Fruit fly (Drosophila melanogaster) whole organism, embryonic: Measurements from ENCODE around the gene pr.

Experiments
- Bdp1 ChIP-seq: fragments of 200-800 bp; sonication (Bioruptor generic); optimal IDR thresholded peaks from 3 replicates; lab custom pipeline; 2016; ENCODE audit warnings: missing biosample characterization, missing genetic modification characterization
- CG10209 ChIP-seq: fragments of 200-800 bp; sonication (Bioruptor generic); optimal IDR thresholded peaks from 3 replicates; lab custom pipeline; 2017; ENCODE audit warnings: missing biosample characterization, mild to moderate bottlenecking, missing genetic modification characterization, missing genetic modification reagents
- CG12219 ChIP-seq: fragments of 200-800 bp; sonication (Bioruptor generic); optimal IDR thresholded peaks from 3 replicates; lab custom pipeline; 2018; ENCODE audit warnings: missing biosample characterization, mild to moderate bottlenecking, missing genetic modification characterization
- CG12299 ChIP-seq: fragments of 200-800 bp; sonication (Bioruptor generic); optimal IDR thresholded peaks from 2 replicates; lab custom pipeline; 2018; ENCODE audit warnings: missing biosample characterization, mild to moderate bottlenecking, missing genetic modification characterization
- CG12744 ChIP-seq: fragments of 200-800 bp; sonication (Bioruptor generic); optimal IDR thresholded peaks from 2 replicates; lab custom pipeline; 2016; ENCODE audit warnings: missing biosample characterization, missing genetic modification characterization
- CG15011 ChIP-seq: fragments of 200-800 bp; sonication (Bioruptor generic); optimal IDR thresholded peaks from 3 replicates; lab custom pipeline; 2018; ENCODE audit warnings: missing biosample characterization, mild to moderate bottlenecking, missing genetic modification characterization
- CG15479 ChIP-seq: fragments of 200-800 bp; sonication (Bioruptor generic); optimal IDR thresholded peaks from 3 replicates; lab custom pipeline; 2019; ENCODE audit warnings: missing biosample characterization, mild to moderate bottlenecking, missing genetic modification characterization, moderate library complexity
- CG17359 ChIP-seq: fragments of 200-800 bp; sonication (Bioruptor generic); optimal IDR thresholded peaks from 3 replicates; lab custom pipeline; 2018; ENCODE audit warnings: missing biosample characterization, mild to moderate bottlenecking, missing genetic modification characterization, moderate library complexity
- CG18619 ChIP-seq: fragments of 200-800 bp; sonication (Bioruptor generic); optimal IDR thresholded peaks from 3 replicates; lab custom pipeline; 2017; ENCODE audit warnings: missing biosample characterization, mild to moderate bottlenecking, missing genetic modification characterization
- CG3407 ChIP-seq: fragments of 200-800 bp; sonication (Bioruptor generic); optimal IDR thresholded peaks from 2 replicates; lab custom pipeline; 2018; ENCODE audit warnings: missing biosample characterization, mild to moderate bottlenecking, missing genetic modification characterization
- CG34224 ChIP-seq: fragments of 200-800 bp; sonication (Bioruptor generic); IDR thresholded peaks from 3 replicates; pipeline ENCODE4 v1.3.6; 2022; ENCODE audit warnings: missing biosample characterization, missing genetic modification characterization; ENCODE audit not compliant: partially characterized antibody
- CG34422 ChIP-seq: fragments of 200-800 bp; sonication (Bioruptor generic); IDR thresholded peaks from 3 replicates; pipeline ENCODE4 v1.3.6; 2022; ENCODE audit warnings: missing biosample characterization, missing genetic modification characterization
- CG3847 ChIP-seq: fragments of 200-800 bp; sonication (Bioruptor generic); IDR thresholded peaks from 2 replicates; pipeline ENCODE4 v1.3.6; 2022; ENCODE audit warnings: missing biosample characterization, missing genetic modification characterization
- CG4707 ChIP-seq: fragments of 200-800 bp; sonication (Bioruptor generic); optimal IDR thresholded peaks from 2 replicates; lab custom pipeline; 2018; ENCODE audit warnings: missing biosample characterization, mild to moderate bottlenecking, missing genetic modification characterization, moderate library complexity
- CG6813 ChIP-seq: fragments of 200-800 bp; sonication (Bioruptor generic); optimal IDR thresholded peaks from 2 replicates; lab custom pipeline; 2017; ENCODE audit warnings: missing biosample characterization, missing genetic modification characterization, mild to moderate bottlenecking, moderate library complexity, missing genetic modification reagents
- CG7271 ChIP-seq: fragments of 200-800 bp; sonication (Bioruptor generic); optimal IDR thresholded peaks from 2 replicates; lab custom pipeline; 2018; ENCODE audit warnings: missing biosample characterization, mild to moderate bottlenecking, missing genetic modification characterization, moderate library complexity
- CTCF ChIP-seq: fragments of 200-800 bp; sonication (Bioruptor generic); optimal IDR thresholded peaks from 2 replicates; lab custom pipeline; 2017; ENCODE audit warnings: missing biosample characterization, mild to moderate bottlenecking, missing genetic modification characterization, moderate library complexity
- D19B ChIP-seq: fragments of 200-800 bp; sonication (Bioruptor generic); optimal IDR thresholded peaks from 2 replicates; lab custom pipeline; 2017; ENCODE audit warnings: missing biosample characterization, mild to moderate bottlenecking, missing genetic modification characterization
- Dip2 ChIP-seq: fragments of 200-800 bp; sonication (Bioruptor generic); IDR thresholded peaks from 2 replicates; pipeline ENCODE4 v1.3.6; 2022; ENCODE audit warnings: missing biosample characterization, missing genetic modification characterization
- Fer1 ChIP-seq: fragments of 200-800 bp; sonication (Bioruptor generic); optimal IDR thresholded peaks from 2 replicates; lab custom pipeline; 2017; ENCODE audit warnings: missing biosample characterization, mild to moderate bottlenecking, missing genetic modification characterization
- H2.0 ChIP-seq: fragments of 200-800 bp; sonication (Bioruptor generic); IDR thresholded peaks from 2 replicates; pipeline ENCODE4 v1.3.6; 2022; ENCODE audit warnings: missing biosample characterization, missing genetic modification characterization
- HmgD ChIP-seq: fragments of 200-800 bp; sonication (Bioruptor generic); optimal IDR thresholded peaks from 3 replicates; lab custom pipeline; 2016; ENCODE audit warnings: missing biosample characterization, missing genetic modification characterization
- NFAT ChIP-seq: fragments of 200-800 bp; sonication (Bioruptor generic); IDR thresholded peaks from 2 replicates; pipeline ENCODE4 v1.3.6; 2022; ENCODE audit warnings: missing biosample characterization, missing genetic modification characterization
- Rfx ChIP-seq: fragments of 200-800 bp; sonication (Bioruptor generic); IDR thresholded peaks from 2 replicates; pipeline ENCODE4 v1.3.6; 2022; ENCODE audit warnings: missing biosample characterization, missing genetic modification characterization
- Sox100B ChIP-seq: fragments of 200-800 bp; sonication (Bioruptor generic); optimal IDR thresholded peaks from 3 replicates; lab custom pipeline; 2018; ENCODE audit warnings: missing biosample characterization, mild to moderate bottlenecking, missing genetic modification characterization
- Sox102F ChIP-seq: fragments of 200-800 bp; sonication (Bioruptor generic); optimal IDR thresholded peaks from 2 replicates; lab custom pipeline; 2018; ENCODE audit warnings: missing biosample characterization, mild to moderate bottlenecking, missing genetic modification characterization, moderate library complexity
- Ssrp ChIP-seq: fragments of 200-800 bp; sonication (Bioruptor generic); optimal IDR thresholded peaks from 2 replicates; lab custom pipeline; 2018; ENCODE audit warnings: missing biosample characterization, mild to moderate bottlenecking, missing genetic modification characterization, moderate library complexity
- Tbp ChIP-seq: fragments of >200 bp; optimal IDR thresholded peaks from 2 replicates; lab custom pipeline; 2018; ENCODE audit warnings: missing biosample characterization, missing genetic modification characterization
- Vsx1 ChIP-seq: fragments of 200-800 bp; sonication (Bioruptor generic); optimal IDR thresholded peaks from 2 replicates; lab custom pipeline; 2017; ENCODE audit warnings: missing biosample characterization, mild to moderate bottlenecking, missing genetic modification characterization, missing genetic modification reagents
- Xbp1 ChIP-seq: fragments of 200-800 bp; sonication (Bioruptor generic); optimal IDR thresholded peaks from 3 replicates; lab custom pipeline; 2016; ENCODE audit warnings: missing biosample characterization, mild to moderate bottlenecking, missing genetic modification characterization
- ase ChIP-seq: fragments of 200-800 bp; sonication (Bioruptor generic); IDR thresholded peaks from 3 replicates; pipeline ENCODE4 v1.3.6; 2022; ENCODE audit warnings: missing biosample characterization, missing genetic modification characterization
- bigmax ChIP-seq: fragments of 200-800 bp; sonication (Bioruptor generic); optimal IDR thresholded peaks from 2 replicates; lab custom pipeline; 2018; ENCODE audit warnings: missing biosample characterization, mild to moderate bottlenecking, missing genetic modification characterization
- chif ChIP-seq, 2 experiments: fragments of 200-800 bp; sonication (Bioruptor generic); optimal IDR thresholded peaks; 3 replicates each; lab custom pipeline; 2016; ENCODE audit warnings: missing biosample characterization in 2 of 2, missing genetic modification characterization in 2 of 2
- crc ChIP-seq: fragments of 200-800 bp; sonication (Bioruptor generic); optimal IDR thresholded peaks from 2 replicates; lab custom pipeline; 2016; ENCODE audit warnings: missing biosample characterization, missing genetic modification characterization
- croc ChIP-seq: fragments of 200-800 bp; sonication (Bioruptor generic); conservative IDR thresholded peaks from 3 replicates; pipeline ENCODE4 v1.3.6; 2022; ENCODE audit warnings: missing biosample characterization, missing genetic modification characterization
- da ChIP-seq: fragments of 200-800 bp; sonication (Bioruptor generic); optimal IDR thresholded peaks from 2 replicates; lab custom pipeline; 2016; ENCODE audit warnings: missing biosample characterization, missing genetic modification characterization
- ftz-f1 ChIP-seq: fragments of 200-800 bp; sonication (Bioruptor generic); optimal IDR thresholded peaks from 2 replicates; lab custom pipeline; 2016; ENCODE audit warnings: missing biosample characterization, missing genetic modification characterization
- gce ChIP-seq: fragments of 200-800 bp; sonication (Bioruptor generic); IDR thresholded peaks from 3 replicates; pipeline ENCODE4 v1.3.6; 2022; ENCODE audit warnings: missing biosample characterization, missing genetic modification characterization
- gcm ChIP-seq: fragments of 200-800 bp; sonication (Bioruptor generic); optimal IDR thresholded peaks from 2 replicates; lab custom pipeline; 2019; ENCODE audit warnings: missing biosample characterization, mild to moderate bottlenecking, missing genetic modification characterization, moderate library complexity
- hkb ChIP-seq, 2 experiments: fragments of 200-800 bp in 1 of 2; fragments of >200 bp in 1 of 2; sonication (Bioruptor generic) in 1 of 2; IDR thresholded peaks in 1 of 2; optimal IDR thresholded peaks in 1 of 2; 2 replicates each; pipeline versions ENCODE4 v1.3.6 to Lab custom; 2017 to 2022; ENCODE audit warnings: missing biosample characterization in 1 of 2, missing genetic modification characterization in 1 of 2
- nmo ChIP-seq: fragments of 200-800 bp; sonication (Bioruptor generic); optimal IDR thresholded peaks from 2 replicates; lab custom pipeline; 2018; ENCODE audit warnings: missing biosample characterization, mild to moderate bottlenecking, missing genetic modification characterization, moderate library complexity
- nom ChIP-seq: fragments of 200-800 bp; sonication (Bioruptor generic); optimal IDR thresholded peaks from 2 replicates; lab custom pipeline; 2017; ENCODE audit warnings: missing biosample characterization, missing genetic modification characterization, mild to moderate bottlenecking, moderate library complexity, missing genetic modification reagents
- pan ChIP-seq, 4 experiments: fragments of >200 bp in 3 of 4; fragments of 200-800 bp in 1 of 4; sonication (Bioruptor generic) in 1 of 4; optimal IDR thresholded peaks in 3 of 4; IDR thresholded peaks in 1 of 4; 2 replicates each; pipeline versions ENCODE4 v1.3.6 to Lab custom; 2017 to 2022; ENCODE audit warnings: missing biosample characterization in 2 of 4, missing genetic modification characterization in 2 of 4, mixed read lengths in 1 of 4
- pfk ChIP-seq: fragments of 200-800 bp; sonication (Bioruptor generic); optimal IDR thresholded peaks from 2 replicates; lab custom pipeline; 2018; ENCODE audit warnings: missing biosample characterization, mild to moderate bottlenecking, missing genetic modification characterization, moderate library complexity
- sima ChIP-seq: fragments of 200-800 bp; sonication (Bioruptor generic); optimal IDR thresholded peaks from 2 replicates; lab custom pipeline; 2016; ENCODE audit warnings: missing biosample characterization, missing genetic modification characterization
- slbo ChIP-seq: fragments of 200-800 bp; sonication (Bioruptor generic); IDR thresholded peaks from 2 replicates; pipeline ENCODE4 v1.3.6; 2022; ENCODE audit warnings: missing biosample characterization, missing genetic modification characterization
- sr ChIP-seq: fragments of 200-800 bp; sonication (Bioruptor generic); IDR thresholded peaks from 3 replicates; pipeline ENCODE4 v1.3.6; 2022; ENCODE audit warnings: missing biosample characterization, missing genetic modification characterization
- stc ChIP-seq: fragments of 200-800 bp; sonication (Bioruptor generic); IDR thresholded peaks from 2 replicates; pipeline ENCODE4 v1.3.6; 2022; ENCODE audit warnings: missing biosample characterization, missing genetic modification characterization
- tio ChIP-seq: fragments of 200-800 bp; sonication (Bioruptor generic); optimal IDR thresholded peaks from 2 replicates; lab custom pipeline; 2017; ENCODE audit warnings: missing biosample characterization, missing genetic modification characterization, inconsistent platforms
- wdn ChIP-seq: fragments of 200-800 bp; sonication (Bioruptor generic); IDR thresholded peaks from 2 replicates; pipeline ENCODE4 v1.3.6; 2022; ENCODE audit warnings: missing biosample characterization, missing genetic modification characterization

pr gene

dm6 chr2L:20075234-20075803 lies at the start of gene pr, which contains the start of gene neb (continued):
- no peak for TF ChIP-seq CG17359 (tag; lab: Kevin White, UChicago)
- TF ChIP-seq HmgD: no peak
- TF ChIP-seq CG15479 (GFP tag; lab: Kevin White, UChicago): no peak
- TF ChIP-seq CG12219 (GFP tag; lab: Kevin White, UChicago): no peak
- peak; percentile 15 for TF ChIP-seq CG3407 (GFP tag; lab: Kevin White, UChicago)
- no peak for TF ChIP-seq Sox100B (GFP tag; lab: Kevin White, UChicago)
- TF ChIP-seq CG10209 (GFP tag; lab: Kevin White, UChicago): peak; percentile 46
- TF ChIP-seq CTCF (GFP tag; lab: Kevin White, UChicago): no peak
- TF ChIP-seq chif (GFP tag; optimal IDR thresholded peaks at IDR 0.05; lab: Kevin White, UChicago): no peak
- no peak for TF ChIP-seq pan (optimal IDR thresholded peaks at IDR 0.05; lab: Kevin White, UChicago)
- TF ChIP-seq pan (GFP tag; optimal IDR thresholded peaks at IDR 0.05 in 1 of 2, IDR thresholded peaks at IDR 0.05 in 1 of 2): no peak
- no peak for TF ChIP-seq bigmax (GFP tag; lab: Kevin White, UChicago)
- no peak for TF ChIP-seq CG12744 (GFP tag; lab: Kevin White, UChicago)
- TF ChIP-seq croc: no peak
- TF ChIP-seq ftz-f1: no peak
- peak; percentile 84 for TF ChIP-seq Rfx
- TF ChIP-seq CG18619 (GFP tag; lab: Kevin White, UChicago): peak; percentile 36
- TF ChIP-seq Vsx1 (GFP tag; lab: Kevin White, UChicago): peak; percentile 70
- peak; percentile 81 for TF ChIP-seq CG3847 (GFP tag; lab: Robert Waterston, UW)
- peak; percentile 67; the same call in 1 of the 3 replicates for TF ChIP-seq CG34422 (GFP tag; lab: Robert Waterston, UW)
- peak; percentile 67 for TF ChIP-seq Sox102F (GFP tag; lab: Kevin White, UChicago)
- no peak for TF ChIP-seq Dip2 (GFP tag; lab: Robert Waterston, UW)
- TF ChIP-seq tio (GFP tag; lab: Kevin White, UChicago): no peak
- no peak for TF ChIP-seq gce (GFP tag; lab: Robert Waterston, UW)
- no peak for TF ChIP-seq crc
- no peak for TF ChIP-seq pfk (GFP tag; lab: Kevin White, UChicago)
- no peak for TF ChIP-seq stc
- TF ChIP-seq slbo: peak; percentile 74
- TF ChIP-seq ase (GFP tag; lab: Robert Waterston, UW): 0 out of 3 replicates have a peak, but pooled peaks have one; percentile 25
- TF ChIP-seq sima (GFP tag; lab: Kevin White, UChicago): no peak
- no peak for TF ChIP-seq D19B (GFP tag; lab: Kevin White, UChicago)
- TF ChIP-seq CG12299: peak; percentile 36
- TF ChIP-seq hkb (optimal IDR thresholded peaks at IDR 0.05; lab: Kevin White, UChicago): peak; percentile 58
- TF ChIP-seq hkb (GFP tag; IDR thresholded peaks at IDR 0.05; lab: Robert Waterston, UW): peak; percentile 82
- TF ChIP-seq CG6813: no peak
- peak; percentile 86 for TF ChIP-seq nmo
- TF ChIP-seq CG15011 (GFP tag; lab: Kevin White, UChicago): no peak
- TF ChIP-seq CG7271: no peak
- TF ChIP-seq Fer1: no peak
- peak; percentile 48 for TF ChIP-seq H2.0 (GFP tag; lab: Robert Waterston, UW)
- no peak for TF ChIP-seq nom
- peak; percentile 36 for TF ChIP-seq gcm (GFP tag; lab: Kevin White, UChicago)
- TF ChIP-seq CG4707 (GFP tag; lab: Kevin White, UChicago): no peak
- no peak for TF ChIP-seq Tbp (GFP tag; lab: Kevin White, UChicago)
- TF ChIP-seq sr: no peak
- no peak for TF ChIP-seq da (GFP tag; lab: Kevin White, UChicago)
- peak; percentile 31 for TF ChIP-seq Bdp1 (GFP tag; lab: Kevin White, UChicago)
- peak; percentile 62; the same call in 1 of the 3 replicates for TF ChIP-seq CG34224 (GFP tag; lab: Robert Waterston, UW)
- peak; percentile 57 for TF ChIP-seq Xbp1 (GFP tag; lab: Kevin White, UChicago)
- TF ChIP-seq wdn (GFP tag; lab: Robert Waterston, UW): peak; percentile 77; the same call in 1 of the 2 replicates
- peak; percentile 37 for TF ChIP-seq Ssrp (tag; lab: Kevin White, UChicago)
- TF ChIP-seq NFAT: no peak
